Fruit fly (Drosophila melanogaster): ENCODE measurements around the gene CG13806.
A peak's percentile ranks its signal among the peaks of the same experiment; 100 is the strongest.

The CG13806 gene

DNA sequence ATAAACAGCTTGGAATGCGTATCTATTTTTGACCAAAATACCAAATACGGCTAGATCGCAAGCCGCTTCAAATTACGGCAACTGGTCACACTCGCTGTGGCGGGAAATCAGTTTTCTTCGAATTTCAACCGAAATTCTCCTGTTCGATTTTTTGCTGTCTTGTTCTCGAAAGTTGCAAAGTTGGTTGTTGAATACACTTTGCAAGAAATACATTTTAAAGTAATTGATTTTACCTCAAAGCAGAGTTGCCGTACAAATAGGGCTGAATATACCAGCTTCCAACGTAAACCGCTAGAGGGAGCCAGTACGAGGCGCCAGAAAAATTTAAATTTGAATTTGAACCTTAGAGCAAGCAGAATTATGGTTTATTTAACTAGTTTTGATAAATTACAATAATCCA lies 29.2 kb upstream of the CG13806 start, which contains the start of gene CG9018:
Gene CG9018, minus strand, starts transcription at position 43 of the 400 bp plus-strand sequence.
- no peak for TF ChIP-seq CG6175 (GFP tag; IDR thresholded peaks at IDR 0.05)
- TF ChIP-seq Ets97D (GFP tag; optimal IDR thresholded peaks at IDR 0.05): peak; percentile 58
- no peak for TF ChIP-seq Kr (GFP tag; optimal IDR thresholded peaks at IDR 0.05)
- TF ChIP-seq usp (GFP tag; optimal IDR thresholded peaks at IDR 0.05): no peak
- TF ChIP-seq nau (GFP tag; optimal IDR thresholded peaks at IDR 0.05): no peak
- TF ChIP-seq CG4854 (GFP tag; optimal IDR thresholded peaks at IDR 0.05): no peak
- no peak for TF ChIP-seq vvl (GFP tag; IDR thresholded peaks at IDR 0.05)
- peak; percentile 56 for TF ChIP-seq CG10267 (tag; optimal IDR thresholded peaks at IDR 0.05)
- TF ChIP-seq Myb (GFP tag; optimal IDR thresholded peaks at IDR 0.05): peak; percentile 72
- peak; percentile 32 for TF ChIP-seq p53 (GFP tag; optimal IDR thresholded peaks at IDR 0.05)
- peak; percentile 97 for TF ChIP-seq sd (tag; optimal IDR thresholded peaks at IDR 0.05)
- no peak for TF ChIP-seq nom (GFP tag; optimal IDR thresholded peaks at IDR 0.05)
- TF ChIP-seq Opbp (GFP tag; IDR thresholded peaks at IDR 0.05; ENCODE audit: partially characterized antibody): peak; percentile 39; the same call in 1 of the 3 replicates
- TF ChIP-seq Eip74EF (GFP tag; optimal IDR thresholded peaks at IDR 0.05): no peak
- no peak for TF ChIP-seq chif (GFP tag; optimal IDR thresholded peaks at IDR 0.05)
- no peak for TF ChIP-seq sr (GFP tag; IDR thresholded peaks at IDR 0.05)
- TF ChIP-seq ato (GFP tag; IDR thresholded peaks at IDR 0.05; ENCODE audit: partially characterized antibody): peak; percentile 40; the same call in 1 of the 2 replicates
- TF ChIP-seq Neu2 (GFP tag; optimal IDR thresholded peaks at IDR 0.05; ENCODE audit: borderline replicate concordance): no peak
- peak; percentile 72 for TF ChIP-seq nmo (GFP tag; optimal IDR thresholded peaks at IDR 0.05)
- no peak for TF ChIP-seq Hmx (GFP tag; optimal IDR thresholded peaks at IDR 0.05)
- no peak for TF ChIP-seq kah (GFP tag; optimal IDR thresholded peaks at IDR 0.05)
- no peak for TF ChIP-seq gem (tag; optimal IDR thresholded peaks at IDR 0.05)
- TF ChIP-seq CG11456 (GFP tag; IDR thresholded peaks at IDR 0.05): peak; percentile 30; the same call in 1 of the 3 replicates
- TF ChIP-seq amos (GFP tag; IDR thresholded peaks at IDR 0.05; ENCODE audit: partially characterized antibody): 0 out of 2 replicates have a peak, but pooled peaks have one; percentile 21
- no peak for TF ChIP-seq rib (GFP tag; IDR thresholded peaks at IDR 0.05)
- TF ChIP-seq Lim3 (GFP tag; IDR thresholded peaks at IDR 0.05): no peak
- no peak for TF ChIP-seq CrebB (tag; optimal IDR thresholded peaks at IDR 0.05)
- no peak for TF ChIP-seq CG9437 (GFP tag; optimal IDR thresholded peaks at IDR 0.05)
- no peak for TF ChIP-seq nerfin-1 (tag; optimal IDR thresholded peaks at IDR 0.05)
- no peak for TF ChIP-seq grau (tag; optimal IDR thresholded peaks at IDR 0.05)
- no peak for TF ChIP-seq CG8478 (optimal IDR thresholded peaks at IDR 0.05)
- TF ChIP-seq Dip3 (GFP tag; optimal IDR thresholded peaks at IDR 0.05): no peak
- no peak for TF ChIP-seq CG6765 (GFP tag; optimal IDR thresholded peaks at IDR 0.05)
- TF ChIP-seq row (GFP tag; IDR thresholded peaks at IDR 0.05): 0 out of 3 replicates have a peak, but pooled peaks have one; percentile 5
- no peak for TF ChIP-seq pho (GFP tag; optimal IDR thresholded peaks at IDR 0.05)
- TF ChIP-seq CG9797 (GFP tag; optimal IDR thresholded peaks at IDR 0.05): peak; percentile 91
- no peak for TF ChIP-seq ase (GFP tag; IDR thresholded peaks at IDR 0.05)
- TF ChIP-seq CG4730 (GFP tag; IDR thresholded peaks at IDR 0.05): no peak
- peak; percentile 54 for TF ChIP-seq pros (GFP tag; optimal IDR thresholded peaks at IDR 0.05)
- TF ChIP-seq ERR (GFP tag; optimal IDR thresholded peaks at IDR 0.05): no peak
- TF ChIP-seq CG11723 (GFP tag; optimal IDR thresholded peaks at IDR 0.05): no peak
- no peak for TF ChIP-seq cato (GFP tag; optimal IDR thresholded peaks at IDR 0.05; ENCODE audit: borderline replicate concordance)
- TF ChIP-seq CG15073 (GFP tag; optimal IDR thresholded peaks at IDR 0.05): no peak
- TF ChIP-seq CG32772 (GFP tag; IDR thresholded peaks at IDR 0.05): no peak
- peak; percentile 61 for TF ChIP-seq stwl (tag; optimal IDR thresholded peaks at IDR 0.05)
- peak; percentile 41 for TF ChIP-seq CG12659 (GFP tag; optimal IDR thresholded peaks at IDR 0.05)
- peak; percentile 96 for TF ChIP-seq CTCF (GFP tag; optimal IDR thresholded peaks at IDR 0.05)
- no peak for TF ChIP-seq Doc3 (GFP tag; IDR thresholded peaks at IDR 0.05; ENCODE audit: partially characterized antibody)
- peak in 1 of 3 experiments; percentile 9 for TF ChIP-seq Stat92E (GFP tag; optimal IDR thresholded peaks at IDR 0.05)
- TF ChIP-seq dpn (GFP tag; optimal IDR thresholded peaks at IDR 0.05): peak in 1 of 2 experiments; percentile 29
- no peak for TF ChIP-seq CG17385 (GFP tag; optimal IDR thresholded peaks at IDR 0.05)

Data from whole organism, embryonic.